Fruit fly (Drosophila melanogaster): Measurements from ENCODE around the gene CG3164.

Gene CG3164

dm6 chr2L:130691-131090 lies at the start of gene CG3164:
Gene CG3164 (minus strand): TSS chr2L:130791.
- no peak for TF ChIP-seq CG8478 (optimal IDR thresholded peaks at IDR 0.05)
- no peak for TF ChIP-seq CTCF (optimal IDR thresholded peaks at IDR 0.05)

DNA sequence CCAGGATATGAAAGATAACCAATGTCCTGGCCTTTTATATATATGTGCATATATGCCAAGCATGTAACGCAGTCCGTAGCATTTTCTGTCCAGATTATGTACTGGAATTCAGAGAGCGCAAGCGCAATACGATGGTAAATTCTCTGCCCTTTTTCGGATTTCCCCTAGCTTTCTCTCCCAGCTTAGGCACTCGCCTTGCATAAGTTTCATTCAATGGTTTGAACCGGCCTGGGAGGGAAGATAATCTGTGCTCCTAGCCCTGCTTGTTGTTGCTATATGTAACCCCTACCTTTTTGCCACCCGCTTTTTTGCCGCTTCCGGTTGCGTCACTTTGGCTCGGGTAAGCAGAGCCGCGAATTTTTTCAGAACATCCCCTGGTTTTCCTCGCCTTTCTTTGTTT lies 48.5 kb upstream of the CG3164 start:
- TF ChIP-seq CTCF (optimal IDR thresholded peaks at IDR 0.05) (no peak), CG8478 (optimal IDR thresholded peaks at IDR 0.05) (no peak)

DNA sequence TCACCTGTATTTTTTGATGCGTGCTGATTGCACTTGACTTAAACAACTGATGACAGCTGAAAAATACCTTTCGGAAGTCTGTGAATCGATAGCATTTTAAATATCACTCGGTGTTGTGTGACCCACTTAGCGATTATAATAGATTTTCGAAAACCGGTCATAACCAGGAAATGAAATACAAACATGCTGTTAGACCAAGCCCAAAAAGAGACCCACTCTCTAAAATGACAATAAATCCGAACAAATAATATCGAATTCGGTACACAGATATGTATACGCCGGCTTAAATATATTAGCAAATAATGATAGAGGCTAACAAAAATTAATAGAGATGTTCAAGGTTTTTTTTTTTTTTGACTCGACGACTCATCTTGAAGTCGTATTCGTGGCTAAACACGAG lies 45.1 kb upstream of the CG3164 start:
- TF ChIP-seq CG8478 (optimal IDR thresholded peaks at IDR 0.05), result no peak
- TF ChIP-seq CTCF (optimal IDR thresholded peaks at IDR 0.05), result no peak

dm6 chr2L:171499-172250 lies 41.1 kb upstream of the CG3164 start:
- TF ChIP-seq CTCF (optimal IDR thresholded peaks at IDR 0.05) (no peak), CG8478 (optimal IDR thresholded peaks at IDR 0.05) (no peak)

- TF ChIP-seq CTCF (optimal IDR thresholded peaks at IDR 0.05) (no peak), CG8478 (optimal IDR thresholded peaks at IDR 0.05) (no peak)
Observed at dm6 chr2L:170383-170782, 39.8 kb upstream of the CG3164 start.

DNA sequence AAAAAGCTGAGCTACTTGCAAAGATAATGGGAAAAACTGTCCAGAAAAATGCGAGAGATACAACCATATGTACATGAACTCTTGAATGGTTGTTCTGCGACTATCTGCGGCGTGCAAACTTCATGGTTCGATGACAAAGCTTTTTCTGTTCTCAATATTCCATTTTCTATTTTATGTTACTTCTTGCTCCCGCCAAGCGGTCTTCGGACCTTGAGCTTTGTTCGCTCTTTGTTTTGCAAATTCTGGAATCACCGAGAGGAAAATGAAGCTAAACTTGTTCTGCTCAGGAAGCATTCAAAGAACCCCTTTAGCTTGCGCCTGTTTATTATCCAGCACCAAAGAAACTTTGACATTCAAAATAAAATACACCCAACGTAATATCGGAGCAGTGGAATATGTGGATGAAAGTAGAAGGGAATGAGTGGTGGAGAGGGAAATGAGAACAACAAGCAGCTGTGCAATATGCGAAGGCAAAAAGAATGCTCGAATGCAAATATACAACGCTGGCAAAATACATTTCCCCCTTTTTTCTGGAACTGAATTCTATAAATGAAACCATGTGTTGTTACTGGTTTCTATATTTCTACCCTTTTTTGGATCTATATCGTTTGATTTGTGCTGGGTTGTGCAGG lies 37.8 kb upstream of the CG3164 start:
- TF ChIP-seq CG8478 (optimal IDR thresholded peaks at IDR 0.05), result no peak
- no peak for TF ChIP-seq CTCF (optimal IDR thresholded peaks at IDR 0.05)

- TF ChIP-seq CTCF (optimal IDR thresholded peaks at IDR 0.05), result no peak
- TF ChIP-seq CG8478 (optimal IDR thresholded peaks at IDR 0.05), result no peak
Observed at dm6 chr2L:166115-167069, 35.8 kb upstream of the CG3164 start.

DNA sequence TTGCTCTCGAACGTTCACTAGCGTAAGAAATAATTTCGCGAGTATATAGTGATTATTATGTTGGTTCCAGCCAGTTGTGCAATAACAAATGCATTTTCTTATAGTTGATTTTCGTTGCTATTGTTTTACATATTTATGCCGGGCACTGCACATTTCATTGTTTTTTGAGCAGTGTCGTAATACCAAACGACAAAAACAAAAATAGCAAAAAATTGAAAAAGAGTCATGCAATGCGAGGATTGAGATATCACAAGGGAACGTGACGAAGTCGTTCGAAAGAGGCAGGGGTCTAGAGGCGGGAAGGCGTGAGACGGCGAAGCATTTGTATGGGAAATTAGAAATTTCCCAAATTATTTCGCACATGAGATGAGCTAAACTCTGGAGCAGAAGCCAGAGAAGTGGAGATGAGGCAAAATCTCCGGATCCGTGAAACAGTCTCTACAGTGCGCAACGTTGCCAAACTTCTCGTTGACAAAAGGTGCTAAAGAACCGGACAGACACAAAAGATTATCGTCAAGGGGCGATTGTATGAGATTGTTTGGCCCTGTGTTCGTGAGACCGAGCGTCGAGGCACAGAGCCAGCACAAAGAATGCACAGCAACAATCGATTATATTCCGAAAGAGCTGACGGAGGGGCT lies 34.8 kb upstream of the CG3164 start:
- TF ChIP-seq CG8478 (optimal IDR thresholded peaks at IDR 0.05) (no peak), CTCF (optimal IDR thresholded peaks at IDR 0.05) (no peak)

DNA sequence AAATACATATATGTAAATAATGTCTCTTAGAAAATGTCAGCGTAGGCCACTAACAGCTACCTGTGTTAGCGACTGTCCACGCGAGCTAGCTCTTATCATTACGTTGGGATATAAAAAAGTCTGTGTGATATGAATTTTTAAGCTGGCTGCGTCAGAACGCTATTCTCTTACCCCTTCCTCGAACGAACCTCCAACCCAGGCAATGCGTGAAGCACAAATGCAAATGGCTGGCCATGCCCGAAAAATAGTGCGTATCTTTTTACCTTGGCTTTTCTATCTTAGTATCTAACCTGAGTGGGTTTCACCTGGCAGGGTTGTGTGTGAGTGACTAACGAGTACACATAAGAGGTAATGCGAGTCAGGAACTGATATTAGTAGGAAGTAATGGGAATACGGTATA lies 32.6 kb upstream of the CG3164 start:
- TF ChIP-seq CG8478 (optimal IDR thresholded peaks at IDR 0.05) (no peak), CTCF (optimal IDR thresholded peaks at IDR 0.05) (no peak)

DNA sequence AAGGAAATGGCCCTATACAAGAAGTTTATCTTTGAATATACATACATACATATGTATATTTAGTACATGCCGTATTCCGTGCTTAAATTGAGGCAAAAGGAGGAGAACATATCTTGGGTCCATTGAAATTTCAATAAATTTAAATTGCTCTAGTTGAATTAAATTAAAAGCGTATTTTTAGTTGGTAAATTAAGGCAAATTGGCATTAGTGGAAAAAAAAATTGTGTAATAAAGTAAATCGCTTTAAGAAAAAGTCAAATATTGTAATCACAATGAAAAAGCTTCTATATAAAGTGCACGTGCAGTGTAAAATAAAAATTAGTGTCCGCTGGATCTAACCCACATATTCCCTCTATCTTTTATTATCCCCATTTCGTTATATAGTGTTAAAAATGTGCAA lies 31.6 kb upstream of the CG3164 start:
- TF ChIP-seq CTCF (optimal IDR thresholded peaks at IDR 0.05) (no peak), CG8478 (optimal IDR thresholded peaks at IDR 0.05) (no peak)

- TF ChIP-seq CTCF (optimal IDR thresholded peaks at IDR 0.05) (no peak), CG8478 (optimal IDR thresholded peaks at IDR 0.05) (no peak)
Observed at dm6 chr2L:161453-162175, 31.0 kb upstream of the CG3164 start.

DNA sequence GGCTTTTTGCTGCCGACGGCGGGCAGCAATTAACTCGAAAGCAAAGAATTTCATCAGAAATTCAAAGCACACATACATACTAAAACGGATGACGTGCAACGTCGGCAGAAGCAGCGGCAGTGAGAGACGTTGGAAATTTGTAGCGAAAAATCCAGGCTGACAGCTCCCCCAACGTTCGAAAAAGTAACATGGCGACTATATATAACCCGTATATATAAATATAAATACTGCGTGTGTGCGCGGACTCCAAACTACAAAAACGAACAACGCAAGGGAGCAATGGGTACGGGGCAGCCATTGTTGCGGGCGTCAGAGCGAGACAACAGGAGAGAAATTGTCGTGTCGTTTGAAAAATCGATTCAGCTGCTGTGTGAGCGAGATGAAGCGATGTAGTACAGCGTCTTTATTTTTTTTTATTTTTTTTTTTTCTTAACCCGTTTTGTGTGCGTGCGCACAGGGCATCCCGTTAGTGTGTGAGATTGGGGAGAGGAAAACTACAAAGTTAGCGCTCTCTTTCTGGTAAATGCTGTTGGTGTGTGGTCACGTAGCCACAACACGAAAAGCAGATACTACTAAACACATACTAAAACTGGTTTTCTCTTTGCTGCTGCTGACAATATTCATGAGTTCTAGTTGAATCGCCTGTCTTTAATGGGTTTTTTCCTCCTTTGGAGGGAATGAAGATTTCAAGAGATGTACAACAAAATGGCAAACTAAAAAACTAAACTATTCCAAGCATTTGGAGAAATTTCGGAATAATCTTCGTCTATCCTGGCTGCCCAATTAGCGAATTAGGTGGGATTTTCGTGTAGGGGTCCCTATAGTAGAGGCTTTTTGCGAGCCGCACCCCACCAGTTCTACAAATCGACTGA lies 30.2 kb upstream of the CG3164 start:
- TF ChIP-seq CTCF (optimal IDR thresholded peaks at IDR 0.05) (no peak), CG8478 (optimal IDR thresholded peaks at IDR 0.05) (peak; percentile 29)

DNA sequence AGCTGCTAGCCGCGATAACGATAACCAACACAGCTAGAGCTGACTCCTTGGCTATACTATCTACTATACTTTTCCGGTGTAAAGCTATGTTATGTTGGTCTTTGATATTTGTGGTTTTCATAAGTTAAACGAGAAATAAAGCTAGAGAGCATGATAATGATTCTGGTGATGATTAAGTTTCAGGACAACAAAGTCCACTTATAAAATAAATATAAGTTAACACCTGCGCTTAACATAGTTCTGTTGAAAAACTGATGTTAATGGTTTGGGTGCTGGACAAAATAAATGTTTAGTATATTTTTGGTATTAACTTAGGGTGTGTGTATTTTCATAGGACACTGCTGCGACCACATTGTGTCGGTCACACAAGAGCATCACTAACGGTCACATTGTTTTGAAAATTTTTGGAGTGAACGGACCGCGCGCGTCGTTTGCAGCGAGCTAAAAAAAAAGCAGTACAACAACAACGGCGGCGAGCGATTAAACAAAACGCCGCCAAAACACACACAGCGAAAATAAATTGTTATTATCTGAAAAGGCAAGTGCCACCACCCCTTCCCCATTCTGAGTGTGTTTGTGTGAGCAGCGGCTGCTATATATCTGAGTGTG lies 28.2 kb upstream of the CG3164 start, which contains the start of the genes CG33635 and spen:
Gene CG33635 (minus strand): TSS at position 16 of the 609 bp plus-strand sequence.
Gene spen (plus strand): TSS at position 384 of the 609 bp plus-strand sequence.
- peak in 1 of 2 experiments; percentile 5 for TF ChIP-seq CTCF (optimal IDR thresholded peaks at IDR 0.05)
- TF ChIP-seq CG8478 (optimal IDR thresholded peaks at IDR 0.05), result no peak

Data from S2 (cell line).